Worm (Caenorhabditis elegans): ENCODE measurements around the gene F56D6.9.

F56D6.9 gene

DNA sequence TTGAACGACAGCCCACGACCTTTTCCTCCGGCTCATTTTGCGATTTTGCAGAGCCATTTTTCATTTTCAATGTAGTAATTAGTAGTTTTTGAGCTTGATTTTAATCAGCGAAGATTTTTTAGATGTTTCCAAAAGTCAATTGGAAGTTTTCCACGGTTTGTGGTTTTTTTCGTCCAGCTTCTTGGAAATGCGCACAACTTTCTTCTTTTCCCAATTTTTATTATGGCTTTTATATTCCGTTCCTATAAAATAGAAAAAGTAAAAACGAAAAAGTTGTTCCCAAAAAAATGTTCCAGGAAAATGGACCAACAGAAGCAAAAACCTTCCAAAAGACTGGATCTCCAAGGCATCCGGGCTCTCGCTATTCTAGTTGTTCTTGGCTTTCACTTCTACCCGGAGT lies 6.8 kb upstream of the F56D6.9 start, which contains the start of gene oac-22:
TSS of gene oac-22 (plus strand) at position 301 of the 400 bp plus-strand sequence.
- TF ChIP-seq flh-1 (GFP tag; optimal IDR thresholded peaks at IDR 0.05) (no peak), mab-5 (tag; optimal IDR thresholded peaks at IDR 0.05) (no peak), zip-8 (tag; optimal IDR thresholded peaks at IDR 0.05) (no peak), bed-3 (GFP tag; optimal IDR thresholded peaks at IDR 0.05) (no peak), tbx-8 (GFP tag; optimal IDR thresholded peaks at IDR 0.05) (no peak), mls-2 (tag; optimal IDR thresholded peaks at IDR 0.05) (no peak), ztf-11 (tag; optimal IDR thresholded peaks at IDR 0.05) (no peak), lin-13 (tag; optimal IDR thresholded peaks at IDR 0.05) (no peak), lsy-2 (tag; optimal IDR thresholded peaks at IDR 0.05) (no peak), ceh-43 (GFP tag; optimal IDR thresholded peaks at IDR 0.05) (no peak)

DNA sequence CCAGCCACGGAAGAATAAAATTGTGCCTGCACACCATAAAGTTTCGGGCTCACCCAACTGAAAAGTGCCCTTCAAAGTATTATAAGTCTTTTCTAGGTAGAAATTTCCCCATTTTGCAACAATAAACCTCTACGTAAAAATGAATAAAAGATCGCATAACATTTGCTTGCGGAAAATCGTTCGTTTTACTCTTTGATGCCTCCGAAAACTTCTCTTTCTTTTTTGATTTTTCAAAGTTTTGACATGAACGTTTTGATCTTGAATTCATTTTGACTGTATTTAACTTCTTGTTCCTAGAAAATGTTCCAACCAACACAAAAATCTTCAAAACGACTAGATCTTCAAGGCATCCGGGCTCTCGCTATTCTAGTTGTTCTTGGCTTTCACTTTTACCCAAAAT lies 3.2 kb upstream of the F56D6.9 start, which contains the start of gene oac-21:
TSS of gene oac-21 (plus strand) at position 301 of the 400 bp plus-strand sequence.
- TF ChIP-seq sptf-1 (tag; optimal IDR thresholded peaks at IDR 0.05) (no peak), pha-4 (tag; optimal IDR thresholded peaks at IDR 0.05) (no peak), mab-5 (tag; optimal IDR thresholded peaks at IDR 0.05) (no peak), lin-13 (tag; optimal IDR thresholded peaks at IDR 0.05) (no peak), lsy-2 (tag; optimal IDR thresholded peaks at IDR 0.05) (no peak), tbx-8 (GFP tag; optimal IDR thresholded peaks at IDR 0.05) (no peak), elt-3 (tag; optimal IDR thresholded peaks at IDR 0.05) (no peak), nhr-2 (tag; optimal IDR thresholded peaks at IDR 0.05) (no peak), sem-2 (GFP tag; optimal IDR thresholded peaks at IDR 0.05) (no peak), flh-1 (GFP tag; optimal IDR thresholded peaks at IDR 0.05) (no peak), ces-1 (GFP tag; optimal IDR thresholded peaks at IDR 0.05) (no peak), ceh-39 (tag; optimal IDR thresholded peaks at IDR 0.05) (no peak), mls-2 (tag; optimal IDR thresholded peaks at IDR 0.05) (no peak), unc-120 (tag; optimal IDR thresholded peaks at IDR 0.05; ENCODE audit: poor library complexity, severe bottlenecking) (no peak), nhr-237 (tag; optimal IDR thresholded peaks at IDR 0.05) (no peak), ceh-83 (GFP tag; optimal IDR thresholded peaks at IDR 0.05) (no peak)

DNA sequence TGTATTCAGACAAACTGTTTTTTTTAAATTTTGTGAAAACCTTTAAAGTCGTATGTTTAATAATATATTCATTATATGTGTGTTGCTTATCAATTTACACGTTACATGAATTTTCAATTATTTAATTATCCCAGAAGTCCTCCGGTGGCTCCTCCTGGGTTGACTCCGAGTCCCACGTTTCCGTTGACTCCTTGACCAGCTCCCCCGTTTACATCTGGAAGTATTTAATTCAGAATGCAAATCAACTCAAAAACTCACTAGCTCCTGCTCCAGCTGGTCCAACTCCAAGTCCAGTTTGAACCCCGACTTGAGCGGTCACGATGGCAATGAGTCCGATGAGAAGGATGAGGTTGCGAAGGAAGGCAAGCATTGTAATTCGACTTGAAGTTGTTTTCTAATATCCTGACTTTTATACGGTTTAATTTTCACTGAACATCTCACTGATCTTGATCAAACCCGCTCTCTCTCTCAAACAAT lies 1.9 kb downstream of the F56D6.9 start, which contains the start of gene F56D6.8:
TSS of gene F56D6.8 (minus strand) at position 427 of the 477 bp plus-strand sequence.
- TF ChIP-seq ham-2 (GFP tag; optimal IDR thresholded peaks at IDR 0.05) (no peak), ceh-83 (GFP tag; optimal IDR thresholded peaks at IDR 0.05) (no peak), nhr-28 (tag; optimal IDR thresholded peaks at IDR 0.05) (no peak), ces-1 (GFP tag; optimal IDR thresholded peaks at IDR 0.05) (no peak), unc-62 (GFP tag; optimal IDR thresholded peaks at IDR 0.05) (no peak), ceh-43 (GFP tag; optimal IDR thresholded peaks at IDR 0.05) (no peak), drap-1 (GFP tag; optimal IDR thresholded peaks at IDR 0.05) (no peak), elt-1 (tag; optimal IDR thresholded peaks at IDR 0.05; ENCODE audit: borderline replicate concordance, insufficient read depth) (no peak), ztf-11 (tag; optimal IDR thresholded peaks at IDR 0.05) (no peak), ceh-39 (tag; optimal IDR thresholded peaks at IDR 0.05) (no peak), lin-13 (tag; optimal IDR thresholded peaks at IDR 0.05) (no peak), zip-8 (tag; optimal IDR thresholded peaks at IDR 0.05) (no peak)

DNA sequence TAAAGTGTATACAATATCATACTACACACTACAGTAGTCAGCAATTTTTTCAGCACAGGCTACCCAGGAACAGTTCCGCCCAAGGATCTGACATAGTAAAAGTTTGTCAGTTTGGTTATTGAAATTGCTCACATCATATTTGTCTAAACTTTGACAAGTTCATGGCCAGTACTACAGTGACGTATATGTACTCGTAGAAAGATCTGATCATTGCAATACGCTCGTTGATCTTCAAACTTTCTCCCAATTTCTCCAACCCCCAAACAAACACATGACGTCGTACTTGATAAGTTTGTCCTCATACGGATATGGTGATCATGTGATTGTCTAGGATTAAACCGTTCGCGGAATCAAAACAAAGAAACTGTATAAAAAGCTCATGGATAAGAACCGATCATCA lies 2.6 kb downstream of the F56D6.9 start, which contains the start of gene dct-8:
TSS of gene dct-8 (plus strand) at position 301 of the 400 bp plus-strand sequence.
- TF ChIP-seq ztf-11 (tag; optimal IDR thresholded peaks at IDR 0.05) (no peak), elt-3 (tag; optimal IDR thresholded peaks at IDR 0.05) (no peak), nhr-12 (tag; optimal IDR thresholded peaks at IDR 0.05) (no peak), tbx-8 (GFP tag; optimal IDR thresholded peaks at IDR 0.05) (no peak)

DNA sequence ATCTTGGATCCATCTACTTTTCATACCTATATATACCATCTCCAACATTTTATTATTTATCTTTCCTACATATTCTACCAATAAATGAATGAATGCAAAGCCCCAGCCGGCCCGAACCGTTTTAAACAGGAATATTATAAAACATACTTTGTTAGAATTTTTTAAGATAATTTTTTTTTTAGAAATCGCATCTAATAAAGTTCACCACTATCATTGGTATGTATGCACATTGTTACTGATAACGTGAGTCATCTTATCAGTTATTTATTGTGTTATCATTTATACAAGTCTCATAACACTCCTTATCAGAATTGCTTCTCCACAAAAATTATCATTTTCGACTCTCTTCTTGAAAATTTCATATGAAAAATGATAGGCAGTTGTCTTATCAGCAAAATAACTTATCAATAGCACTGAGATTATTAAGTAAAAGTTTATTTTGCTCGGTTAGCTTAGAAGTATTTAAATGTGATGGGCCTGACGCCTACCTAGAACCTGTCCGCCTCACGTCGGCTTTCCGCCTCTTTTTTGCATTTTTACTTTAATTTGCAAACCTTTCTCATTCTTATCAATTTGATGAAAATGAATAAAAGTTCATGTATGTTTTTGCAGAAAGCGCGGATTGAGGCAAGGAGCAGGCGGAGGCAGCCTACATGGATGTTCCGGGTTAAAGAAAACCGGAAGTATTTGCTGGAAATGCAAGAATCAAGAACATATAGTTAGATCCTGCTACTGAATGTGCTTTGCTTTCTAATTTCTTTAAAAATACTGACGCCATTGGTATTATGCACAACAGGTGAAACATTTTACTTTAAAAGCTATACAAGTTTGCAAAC lies 7.8 kb downstream of the F56D6.9 start, which contains the start of gene srz-62:
TSS of gene srz-62 (plus strand) at position 786 of the 836 bp plus-strand sequence.
- no peak for TF ChIP-seq lin-13 (tag; optimal IDR thresholded peaks at IDR 0.05)
- no peak for TF ChIP-seq sptf-1 (tag; optimal IDR thresholded peaks at IDR 0.05)
- no peak for TF ChIP-seq tbx-8 (GFP tag; optimal IDR thresholded peaks at IDR 0.05)
- no peak for TF ChIP-seq mab-5 (tag; optimal IDR thresholded peaks at IDR 0.05)

DNA sequence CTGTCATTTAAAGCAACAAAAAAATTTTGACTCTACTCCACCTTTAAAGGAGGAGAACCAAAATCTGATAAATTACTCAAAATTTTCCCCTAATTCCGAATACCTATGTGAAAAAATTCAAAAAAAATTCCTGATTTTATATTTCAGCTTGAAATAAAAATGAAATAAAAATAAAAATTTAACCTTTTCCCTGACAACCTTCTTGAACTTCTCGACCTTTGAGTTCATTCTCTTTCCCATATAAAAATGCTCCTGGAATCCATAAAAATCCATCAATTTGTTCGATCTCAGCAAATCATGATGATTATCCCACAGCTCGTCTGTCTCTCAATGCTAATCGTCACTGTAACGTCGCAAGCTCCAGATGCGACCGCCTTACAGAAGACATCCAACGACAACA lies 10.8 kb downstream of the F56D6.9 start, which contains the start of gene F56D6.6:
TSS of gene F56D6.6 (plus strand) at position 301 of the 400 bp plus-strand sequence.
- TF ChIP-seq nhr-237 (tag; optimal IDR thresholded peaks at IDR 0.05), result no peak
- TF ChIP-seq sem-2 (GFP tag; optimal IDR thresholded peaks at IDR 0.05), result no peak
- TF ChIP-seq ceh-39 (tag; optimal IDR thresholded peaks at IDR 0.05), result no peak
- no peak for TF ChIP-seq unc-39 (tag; optimal IDR thresholded peaks at IDR 0.05)
- TF ChIP-seq nhr-12 (tag; optimal IDR thresholded peaks at IDR 0.05), result no peak
- TF ChIP-seq hlh-1 (tag; optimal IDR thresholded peaks at IDR 0.05), result no peak
- TF ChIP-seq ham-2 (GFP tag; optimal IDR thresholded peaks at IDR 0.05), result no peak
- no peak for TF ChIP-seq lin-32 (GFP tag; optimal IDR thresholded peaks at IDR 0.05)
- TF ChIP-seq nhr-2 (tag; optimal IDR thresholded peaks at IDR 0.05), result no peak
- TF ChIP-seq unc-62 (GFP tag; optimal IDR thresholded peaks at IDR 0.05), result no peak
- TF ChIP-seq mls-2 (tag; optimal IDR thresholded peaks at IDR 0.05), result no peak
- no peak for TF ChIP-seq drap-1 (GFP tag; optimal IDR thresholded peaks at IDR 0.05)
- no peak for TF ChIP-seq ces-1 (GFP tag; optimal IDR thresholded peaks at IDR 0.05)
- no peak for TF ChIP-seq flh-1 (GFP tag; optimal IDR thresholded peaks at IDR 0.05)
- TF ChIP-seq snpc-4 (tag; optimal IDR thresholded peaks at IDR 0.05), result no peak
